Worm (Caenorhabditis elegans) whole organism, midembryonic: ENCODE measurements around the gene str-160.

ENCODE experiments used
- T22C8.4 ChIP-seq: fragments of 200-800 bp; sonication (Bioruptor generic); IDR thresholded peaks from 2 replicates; pipeline ENCODE4 v1.3.6; 2022; ENCODE audit warnings: missing genetic modification characterization, missing compliant biosample characterization
- cog-1 ChIP-seq: sonication (generic microtip); optimal IDR thresholded peaks from 2 replicates; lab custom pipeline; 2016; ENCODE audit warnings: missing genetic modification characterization, missing compliant biosample characterization
- flt-1 ChIP-seq: fragments of 200-800 bp; sonication (Bioruptor generic); IDR thresholded peaks from 2 replicates; pipeline ENCODE4 v1.3.6; 2022; ENCODE audit warnings: missing genetic modification characterization, missing compliant biosample characterization
- klf-2 ChIP-seq: fragments of 200-800 bp; sonication (Bioruptor generic); conservative IDR thresholded peaks from 2 replicates; pipeline ENCODE4 v1.3.6; 2022; ENCODE audit warnings: missing genetic modification reagents, missing genetic modification characterization, missing compliant biosample characterization
- med-1 ChIP-seq: sonication (generic microtip); optimal IDR thresholded peaks from 2 replicates; lab custom pipeline; 2017; ENCODE audit warnings: missing genetic modification characterization, mild to moderate bottlenecking, missing compliant biosample characterization, antibody characterized with exemption, missing genetic modification reagents; ENCODE audit not compliant: insufficient read depth
- ref-1 ChIP-seq: fragments of 200-800 bp; sonication (Bioruptor generic); conservative IDR thresholded peaks from 2 replicates; pipeline ENCODE4 v1.3.6; 2022; ENCODE audit warnings: missing genetic modification reagents, missing genetic modification characterization, missing compliant biosample characterization
- tab-1 ChIP-seq: fragments of 200-800 bp; sonication (Bioruptor generic); IDR thresholded peaks from 2 replicates; pipeline ENCODE4 v1.3.6; 2022; ENCODE audit warnings: missing genetic modification characterization, missing compliant biosample characterization
- ztf-23 ChIP-seq: fragments of 200-800 bp; sonication (Bioruptor generic); IDR thresholded peaks from 2 replicates; pipeline ENCODE4 v1.3.6; 2022; ENCODE audit warnings: missing genetic modification reagents, missing genetic modification characterization, missing compliant biosample characterization
- ztf-29 ChIP-seq: fragments of 200-800 bp; sonication (Bioruptor generic); IDR thresholded peaks from 2 replicates; pipeline ENCODE4 v1.3.6; 2022; ENCODE audit warnings: missing genetic modification reagents, missing genetic modification characterization, missing compliant biosample characterization

DNA sequence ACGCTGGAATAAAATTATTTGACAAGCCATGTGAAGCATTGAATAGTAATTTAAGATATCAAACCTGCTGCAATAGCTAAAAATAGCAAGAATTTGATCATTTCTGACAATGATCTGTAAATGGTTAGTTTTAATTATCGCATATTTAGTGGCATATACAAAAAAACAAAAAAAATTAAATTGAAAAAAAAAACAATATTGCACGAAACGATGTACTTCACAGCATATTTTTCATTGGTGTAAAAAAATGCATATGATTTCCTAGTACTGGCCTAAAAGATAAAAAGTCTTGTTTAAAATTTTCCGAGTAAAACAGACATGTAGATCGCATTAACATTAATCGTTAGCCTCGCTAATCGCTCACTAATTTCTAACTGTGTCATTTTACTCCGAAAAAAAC is 14.4 kb downstream of the str-160 start, which contains the start of gene ZK697.8:
- no peak for TF ChIP-seq flt-1 (GFP tag; lab: Robert Waterston, UW)
- no peak for TF ChIP-seq ref-1 (GFP tag; lab: Robert Waterston, UW)
- TF ChIP-seq T22C8.4 (GFP tag; lab: Robert Waterston, UW): no peak
- TF ChIP-seq klf-2 (GFP tag; lab: Robert Waterston, UW): no peak
- no peak for TF ChIP-seq ztf-23 (GFP tag; lab: Robert Waterston, UW)
- TF ChIP-seq ztf-29 (GFP tag; lab: Robert Waterston, UW): no peak
- TF ChIP-seq cog-1 (tag; lab: Kevin White, UChicago): no peak
- TF ChIP-seq tab-1: no peak
- no peak for TF ChIP-seq med-1 (GFP tag; lab: Kevin White, UChicago)
